Fruit fly (Drosophila melanogaster): ENCODE data around the gene CG13796.

DNA sequence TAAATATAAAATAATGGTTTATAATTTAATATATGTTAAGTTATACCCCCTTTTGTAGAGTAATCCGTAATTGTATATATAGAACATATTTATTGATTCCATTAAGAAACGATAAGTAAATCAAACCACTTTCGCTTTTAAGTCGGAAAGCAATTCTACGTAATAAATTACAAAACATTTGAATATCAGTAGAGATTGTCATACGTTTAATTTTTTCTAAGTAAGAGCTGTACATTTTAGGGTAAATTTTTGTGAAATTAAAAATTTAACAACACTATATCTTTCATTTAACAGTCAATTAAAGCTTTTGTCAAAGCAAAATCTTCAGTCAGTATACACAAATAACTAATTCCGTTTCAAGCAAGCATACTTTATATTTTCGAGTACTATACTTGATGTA, 21.4 kb upstream of the CG13796 start, which contains the start of gene CG46025:
- TF ChIP-seq Clk (GFP tag; optimal IDR thresholded peaks at IDR 0.05) (no peak), Crg-1 (GFP tag; optimal IDR thresholded peaks at IDR 0.05) (no peak), CG14711 (tag; optimal IDR thresholded peaks at IDR 0.05) (no peak), Mnt (GFP tag; optimal IDR thresholded peaks at IDR 0.05) (no peak)

All from whole organism, adult.